Fruit fly (Drosophila melanogaster) whole organism: Measurements from ENCODE around the gene CG15155.

Experiments
- CG8478 ChIP-seq: fragments of >200 bp; optimal IDR thresholded peaks from 2 replicates; lab custom pipeline; 2018; ENCODE audit warnings: inconsistent platforms
- Dll ChIP-seq: fragments of >200 bp; optimal IDR thresholded peaks from 2 replicates; lab custom pipeline; 2017
- EcR ChIP-seq, 2 experiments: fragments of >200 bp; optimal IDR thresholded peaks; 2 replicates each; lab custom pipeline; 2017; ENCODE audit warnings: missing biosample characterization in 2 of 2, missing genetic modification characterization in 2 of 2, missing genetic modification reagents in 2 of 2
- pan ChIP-seq: fragments of >200 bp; optimal IDR thresholded peaks from 2 replicates; lab custom pipeline; 2017
- usp ChIP-seq: fragments of >200 bp; optimal IDR thresholded peaks from 2 replicates; lab custom pipeline; 2017; ENCODE audit warnings: missing biosample characterization, missing genetic modification characterization, mixed read lengths

DNA sequence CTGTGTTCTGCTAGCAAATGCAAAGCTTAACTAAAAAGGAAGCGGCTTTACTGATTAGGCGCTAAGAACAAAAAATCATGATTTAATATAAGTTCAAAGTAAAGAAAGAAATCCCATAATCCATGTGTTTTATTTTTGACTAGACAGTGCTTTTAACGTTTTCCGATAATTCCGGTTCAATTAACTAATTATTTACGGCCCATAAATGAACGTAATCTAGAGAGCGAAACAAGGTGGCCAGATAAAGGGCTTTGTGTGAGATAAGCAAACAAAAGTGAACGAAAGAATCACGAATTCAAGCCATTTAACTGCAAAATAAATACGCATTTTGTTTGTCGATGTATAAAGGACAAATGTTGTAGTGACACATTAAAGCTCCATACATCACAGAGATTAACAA lies 39.5 kb upstream of the CG15155 start:
- no peak for TF ChIP-seq usp
- TF ChIP-seq pan (lab: Kevin White, UChicago), result no peak
- no peak for TF ChIP-seq EcR (GFP tag; optimal IDR thresholded peaks at IDR 0.05; lab: Kevin White, UChicago)
- no peak for TF ChIP-seq CG8478 (lab: Kevin White, UChicago)
- TF ChIP-seq Dll (lab: Kevin White, UChicago), result no peak
